Fruit fly (Drosophila melanogaster): Measurements from ENCODE around the gene CG6282.

CG6282 gene

DNA sequence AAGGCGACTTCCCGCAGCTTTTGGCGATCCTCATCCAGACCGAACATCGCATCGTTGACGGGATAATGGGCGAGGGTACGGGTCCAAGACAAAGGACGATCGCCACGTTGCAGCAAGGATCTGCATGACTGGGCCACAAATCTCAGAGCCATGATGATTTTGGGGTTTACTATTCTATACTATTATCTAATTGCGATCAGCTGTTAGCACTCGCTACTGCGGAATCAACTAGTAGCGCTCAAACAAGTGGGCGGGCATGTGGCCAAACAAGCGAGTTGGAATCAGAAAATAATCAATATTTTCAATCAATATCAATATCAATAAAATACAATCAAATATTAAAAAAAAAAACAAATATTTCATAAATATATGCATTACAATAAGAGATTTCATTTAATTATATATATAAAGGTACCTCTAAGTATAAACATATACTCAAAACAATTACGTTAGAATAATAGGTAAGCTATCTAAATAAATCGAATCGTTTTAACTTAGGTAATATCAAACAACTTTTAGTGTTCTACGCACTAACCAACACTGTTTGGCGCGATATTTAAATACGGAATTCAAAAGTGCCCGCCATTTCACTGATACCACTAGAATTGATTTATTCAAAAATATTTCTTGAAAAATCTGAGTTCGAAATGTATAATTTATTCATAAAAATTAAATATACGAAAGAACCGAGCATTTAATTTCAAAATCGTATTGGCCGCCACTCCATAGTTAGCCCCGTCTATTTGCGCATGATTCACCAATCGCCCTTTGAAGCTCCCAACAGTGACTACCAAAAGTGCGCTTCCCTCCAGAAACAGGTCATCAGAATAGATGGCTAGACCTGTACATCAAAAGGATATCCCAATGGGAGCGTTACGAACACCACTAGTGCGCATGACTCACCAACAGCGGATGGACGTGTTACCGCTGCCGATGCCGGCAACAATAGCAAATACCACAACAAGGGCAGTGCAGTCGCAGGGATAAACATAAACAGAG is 28.3 kb upstream of the CG6282 start, which contains the start of the genes CG6638 and CG43078 (continued):
- TF ChIP-seq CG3407 (GFP tag; optimal IDR thresholded peaks at IDR 0.05) (no peak), corto (GFP tag; optimal IDR thresholded peaks at IDR 0.05) (no peak), bcd (GFP tag; optimal IDR thresholded peaks at IDR 0.05) (no peak), CG14860 (GFP tag; IDR thresholded peaks at IDR 0.05; ENCODE audit: partially characterized antibody) (no peak), CG31224 (GFP tag; IDR thresholded peaks at IDR 0.05) (no peak), Atf-2 (GFP tag; optimal IDR thresholded peaks at IDR 0.05) (no peak), oc (tag; optimal IDR thresholded peaks at IDR 0.05) (no peak), Rfx (GFP tag; IDR thresholded peaks at IDR 0.05) (no peak), CG9215 (GFP tag; IDR thresholded peaks at IDR 0.05) (no peak), ERR (GFP tag; optimal IDR thresholded peaks at IDR 0.05) (no peak), E2f2 (GFP tag; IDR thresholded peaks at IDR 0.05) (peak; percentile 91), klu (GFP tag; IDR thresholded peaks at IDR 0.05) (no peak), CG15073 (GFP tag; optimal IDR thresholded peaks at IDR 0.05) (no peak), CG32767 (GFP tag; IDR thresholded peaks at IDR 0.05) (no peak), CG2678 (tag; optimal IDR thresholded peaks at IDR 0.05) (no peak), C15 (GFP tag; IDR thresholded peaks at IDR 0.05) (no peak), ewg (GFP tag; optimal IDR thresholded peaks at IDR 0.05) (peak; percentile 97), zf30C (GFP tag; optimal IDR thresholded peaks at IDR 0.05) (no peak), gce (GFP tag; IDR thresholded peaks at IDR 0.05) (no peak), Myb (GFP tag; optimal IDR thresholded peaks at IDR 0.05) (no peak), CG9797 (GFP tag; optimal IDR thresholded peaks at IDR 0.05) (peak; percentile 7), ham (GFP tag; IDR thresholded peaks at IDR 0.05) (no peak), fu2 (GFP tag; optimal IDR thresholded peaks at IDR 0.05) (no peak), schlank (tag; optimal IDR thresholded peaks at IDR 0.05) (no peak), Hr51 (GFP tag; optimal IDR thresholded peaks at IDR 0.05) (no peak), gt (GFP tag; IDR thresholded peaks at IDR 0.05) (no peak), kni (GFP tag; optimal IDR thresholded peaks at IDR 0.05) (no peak), Dp (GFP tag; optimal IDR thresholded peaks at IDR 0.05) (peak; percentile 88), onecut (GFP tag; IDR thresholded peaks at IDR 0.05) (peak; percentile 78), CG4424 (GFP tag; optimal IDR thresholded peaks at IDR 0.05) (no peak), Sry-β (GFP tag; optimal IDR thresholded peaks at IDR 0.05) (no peak), CG11560 (tag; IDR thresholded peaks at IDR 0.05) (no peak), da (GFP tag; optimal IDR thresholded peaks at IDR 0.05) (no peak), ftz-f1 (GFP tag; optimal IDR thresholded peaks at IDR 0.05) (no peak), Hr3 (GFP tag; optimal IDR thresholded peaks at IDR 0.05) (no peak), btn (GFP tag; optimal IDR thresholded peaks at IDR 0.05) (no peak), nmo (GFP tag; optimal IDR thresholded peaks at IDR 0.05) (peak; percentile 27), CG2116 (GFP tag; optimal IDR thresholded peaks at IDR 0.05) (peak; percentile 67), CG17829 (tag; optimal IDR thresholded peaks at IDR 0.05) (no peak), PHDP (tag; optimal IDR thresholded peaks at IDR 0.05) (no peak), BEAF-32 (GFP tag; optimal IDR thresholded peaks at IDR 0.05) (peak; percentile 22), Atf3 (GFP tag; optimal IDR thresholded peaks at IDR 0.05) (no peak), CG6813 (GFP tag; optimal IDR thresholded peaks at IDR 0.05) (no peak), Jarid2 (GFP tag; optimal IDR thresholded peaks at IDR 0.05) (no peak), CG13624 (GFP tag; optimal IDR thresholded peaks at IDR 0.05) (no peak), gsb-n (tag; optimal IDR thresholded peaks at IDR 0.05) (no peak), CG18619 (GFP tag; optimal IDR thresholded peaks at IDR 0.05) (no peak), CG2120 (GFP tag; optimal IDR thresholded peaks at IDR 0.05) (peak; percentile 13), CG3065 (GFP tag; optimal IDR thresholded peaks at IDR 0.05) (peak; percentile 15)

Data from whole organism, embryonic.